Worm (Caenorhabditis elegans) whole organism, L4 larva: ENCODE results near the gene ddx-35.

Experiments
- F26F4.8 ChIP-seq: fragments of 200-800 bp; sonication (Bioruptor generic); conservative IDR thresholded peaks from 2 replicates; pipeline ENCODE4 v1.3.6; 2022; ENCODE audit warnings: missing genetic modification characterization, missing compliant biosample characterization
- F37D6.2 ChIP-seq: sonication (generic microtip); optimal IDR thresholded peaks from 2 replicates; lab custom pipeline; 2016; ENCODE audit warnings: mild to moderate bottlenecking, missing genetic modification characterization, missing compliant biosample characterization
- F44E2.7 ChIP-seq: fragments of 200-800 bp; sonication (Bioruptor generic); IDR thresholded peaks from 2 replicates; pipeline ENCODE4 v2.1.2; 2022; ENCODE audit warnings: missing genetic modification characterization, missing compliant biosample characterization
- F49E8.2 ChIP-seq: sonication (generic microtip); optimal IDR thresholded peaks from 2 replicates; lab custom pipeline; 2016; ENCODE audit warnings: missing compliant biosample characterization, mild to moderate bottlenecking, missing genetic modification characterization, borderline replicate concordance
- R02D3.7 ChIP-seq: fragments of 150-350 bp; sonication (generic microtip); optimal IDR thresholded peaks from 3 replicates; lab custom pipeline; 2014; ENCODE audit warnings: missing biosample characterization, missing genetic modification characterization
- Y5F2A.4 ChIP-seq: fragments of 200-800 bp; sonication (Bioruptor generic); optimal IDR thresholded peaks from 2 replicates; lab custom pipeline; 2018; ENCODE audit warnings: mild to moderate bottlenecking, missing genetic modification characterization, missing compliant biosample characterization
- aha-1 ChIP-seq: fragments of 150-350 bp; peaks from one replicate; lab custom pipeline; 2014; ENCODE audit warnings: missing biosample characterization, missing genetic modification characterization
- aly-2 ChIP-seq: sonication (generic microtip); optimal IDR thresholded peaks from 2 replicates; lab custom pipeline; 2018; ENCODE audit warnings: missing biosample characterization, missing genetic modification characterization
- ama-1 ChIP-seq: fragments of 150-350 bp; optimal IDR thresholded peaks from 2 replicates; lab custom pipeline; 2014; ENCODE audit warnings: inconsistent platforms, mixed read lengths
- arid-1 ChIP-seq: fragments of 200-800 bp; sonication (Bioruptor generic); conservative IDR thresholded peaks from 2 replicates; pipeline ENCODE4 v1.3.6; 2022; ENCODE audit warnings: missing genetic modification reagents, missing genetic modification characterization, missing compliant biosample characterization
- ceh-20 ChIP-seq: fragments of 200-800 bp; sonication (Bioruptor generic); IDR thresholded peaks from 2 replicates; pipeline ENCODE4 v1.3.6; 2022; ENCODE audit warnings: missing genetic modification reagents, missing genetic modification characterization, missing compliant biosample characterization
- ces-1 ChIP-seq: fragments of 150-350 bp; sonication (generic microtip); optimal IDR thresholded peaks from 4 replicates; lab custom pipeline; 2014; ENCODE audit warnings: missing biosample characterization, missing genetic modification reagents, missing genetic modification characterization
- cey-2 ChIP-seq: sonication (generic microtip); optimal IDR thresholded peaks from 3 replicates; lab custom pipeline; 2017; ENCODE audit warnings: missing genetic modification characterization, mild to moderate bottlenecking, missing compliant biosample characterization, antibody characterized with exemption, borderline replicate concordance; ENCODE audit not compliant: insufficient read depth
- daf-12 ChIP-seq: fragments of 150-350 bp; optimal IDR thresholded peaks from 2 replicates; lab custom pipeline; 2014; ENCODE audit warnings: missing biosample characterization, missing genetic modification reagents, missing genetic modification characterization
- daf-19 ChIP-seq: fragments of 200-800 bp; sonication (Bioruptor generic); conservative IDR thresholded peaks from 2 replicates; pipeline ENCODE4 v1.3.6; 2022; ENCODE audit warnings: missing genetic modification characterization, missing compliant biosample characterization
- dmd-6 ChIP-seq: fragments of 200-800 bp; sonication (Bioruptor generic); IDR thresholded peaks from 2 replicates; pipeline ENCODE4 v1.3.6; 2022; ENCODE audit warnings: missing genetic modification reagents, missing genetic modification characterization, missing compliant biosample characterization
- dpl-1 ChIP-seq: fragments of 150-350 bp; optimal IDR thresholded peaks from 2 replicates; lab custom pipeline; 2014; ENCODE audit warnings: missing biosample characterization, missing genetic modification reagents, missing genetic modification characterization
- duxl-1 ChIP-seq: sonication (generic microtip); optimal IDR thresholded peaks from 2 replicates; lab custom pipeline; 2016; ENCODE audit warnings: mild to moderate bottlenecking, missing genetic modification characterization, moderate library complexity, missing compliant biosample characterization; ENCODE audit not compliant: poor library complexity
- dve-1 ChIP-seq: sonication (generic microtip); optimal IDR thresholded peaks from 2 replicates; lab custom pipeline; 2017; ENCODE audit warnings: antibody characterized with exemption, mild to moderate bottlenecking, missing genetic modification characterization, missing compliant biosample characterization; ENCODE audit not compliant: insufficient read depth
- gei-8 ChIP-seq: fragments of 200-800 bp; sonication (Bioruptor generic); optimal IDR thresholded peaks from 2 replicates; lab custom pipeline; 2018; ENCODE audit warnings: mild to moderate bottlenecking, missing genetic modification characterization, missing compliant biosample characterization
- hif-1 ChIP-seq, 2 experiments: sonication (generic microtip); optimal IDR thresholded peaks; 2 replicates each; lab custom pipeline; 2016 to 2017; ENCODE audit warnings: missing compliant biosample characterization in 2 of 2, missing genetic modification characterization in 2 of 2, missing genetic modification reagents in 2 of 2, missing genotype in 2 of 2, mild to moderate bottlenecking in 1 of 2
- hlh-30 ChIP-seq: sonication (generic microtip); optimal IDR thresholded peaks from 2 replicates; lab custom pipeline; 2017; ENCODE audit warnings: antibody characterized with exemption, mild to moderate bottlenecking, missing genetic modification characterization, missing compliant biosample characterization; ENCODE audit not compliant: insufficient read depth
- hmg-1.1 ChIP-seq: fragments of 200-800 bp; sonication (Bioruptor generic); IDR thresholded peaks from 2 replicates; pipeline ENCODE4 v1.3.6; 2022; ENCODE audit warnings: missing genetic modification reagents, missing genetic modification characterization, missing compliant biosample characterization
- lim-7 ChIP-seq: fragments of 200-800 bp; sonication (Bioruptor generic); IDR thresholded peaks from 2 replicates; pipeline ENCODE4 v1.3.6; 2022; ENCODE audit warnings: missing genetic modification characterization, missing compliant biosample characterization
- lin-1 ChIP-seq: fragments of 200-800 bp; sonication (Bioruptor generic); IDR thresholded peaks from 2 replicates; pipeline ENCODE4 v1.3.6; 2022; ENCODE audit warnings: missing genetic modification reagents, missing genetic modification characterization, missing compliant biosample characterization
- lin-13 ChIP-seq: fragments of 150-350 bp; optimal IDR thresholded peaks from 2 replicates; lab custom pipeline; 2014; ENCODE audit warnings: missing biosample characterization, missing genetic modification reagents, missing genetic modification characterization
- lin-29 ChIP-seq: fragments of 200-800 bp; sonication (Bioruptor generic); IDR thresholded peaks from 2 replicates; pipeline ENCODE4 v1.3.6; 2022; ENCODE audit warnings: missing genetic modification reagents, missing genetic modification characterization, missing compliant biosample characterization
- lin-38 ChIP-seq: fragments of 200-800 bp; sonication (Bioruptor generic); IDR thresholded peaks from 2 replicates; pipeline ENCODE4 v1.3.6; 2022; ENCODE audit warnings: missing genetic modification reagents, missing genetic modification characterization, missing compliant biosample characterization
- lsy-2 ChIP-seq, 2 experiments: fragments of 150-350 bp in 1 of 2; sonication (generic microtip) in 1 of 2; optimal IDR thresholded peaks; 2 replicates each; lab custom pipeline; 2014 to 2017; ENCODE audit warnings: missing biosample characterization in 2 of 2, missing genetic modification characterization in 2 of 2
- mep-1 ChIP-seq: fragments of 150-350 bp; sonication (generic microtip); optimal IDR thresholded peaks from 3 replicates; lab custom pipeline; 2014; ENCODE audit warnings: missing biosample characterization, missing genetic modification characterization
- mes-2 ChIP-seq: sonication (generic microtip); optimal IDR thresholded peaks from 2 replicates; lab custom pipeline; 2016; ENCODE audit warnings: missing genotype, mild to moderate bottlenecking, missing genetic modification characterization, missing compliant biosample characterization; ENCODE audit not compliant: poor library complexity, severe bottlenecking
- mxl-3 ChIP-seq: fragments of 200-800 bp; sonication (Bioruptor generic); optimal IDR thresholded peaks from 2 replicates; lab custom pipeline; 2018; ENCODE audit warnings: mild to moderate bottlenecking, missing genetic modification characterization, missing compliant biosample characterization
- nhr-6 ChIP-seq: fragments of 150-350 bp; optimal IDR thresholded peaks from 2 replicates; lab custom pipeline; 2014; ENCODE audit warnings: missing biosample characterization, missing genetic modification characterization
- nhr-77 ChIP-seq: fragments of 150-350 bp; optimal IDR thresholded peaks from 2 replicates; lab custom pipeline; 2014; ENCODE audit warnings: missing biosample characterization, missing genetic modification characterization
- pha-4 ChIP-seq, 2 experiments: fragments of 150-350 bp in 1 of 2; fragments of 200-800 bp in 1 of 2; sonication (Bioruptor generic) in 1 of 2; IDR thresholded peaks in 1 of 2; optimal IDR thresholded peaks in 1 of 2; 2 replicates each; pipeline versions ENCODE4 v1.3.6 to Lab custom; 2014 to 2022; ENCODE audit warnings: missing genetic modification characterization in 2 of 2, missing genetic modification reagents in 2 of 2, missing biosample characterization in 1 of 2, missing compliant biosample characterization in 1 of 2
- pqm-1 ChIP-seq: sonication (generic microtip); optimal IDR thresholded peaks from 2 replicates; lab custom pipeline; 2017; ENCODE audit warnings: missing biosample characterization, missing genetic modification characterization
- rbr-2 ChIP-seq: sonication (generic microtip); optimal IDR thresholded peaks from 2 replicates; lab custom pipeline; 2016; ENCODE audit warnings: missing genotype, missing genetic modification characterization, missing compliant biosample characterization
- saeg-2 ChIP-seq: fragments of 200-800 bp; sonication (Bioruptor generic); IDR thresholded peaks from 2 replicates; pipeline ENCODE4 v1.3.6; 2022; ENCODE audit warnings: missing genetic modification reagents, missing genetic modification characterization, missing compliant biosample characterization
- sdz-12 ChIP-seq: fragments of 200-800 bp; sonication (Bioruptor generic); optimal IDR thresholded peaks from 2 replicates; lab custom pipeline; 2018; ENCODE audit warnings: mild to moderate bottlenecking, missing genetic modification characterization, missing compliant biosample characterization
- set-16 ChIP-seq: fragments of 200-800 bp; sonication (Bioruptor generic); IDR thresholded peaks from 2 replicates; pipeline ENCODE4 v1.3.6; 2022; ENCODE audit warnings: missing genetic modification reagents, missing genetic modification characterization, missing compliant biosample characterization
- skn-1 ChIP-seq: fragments of 150-350 bp; optimal IDR thresholded peaks from 2 replicates; lab custom pipeline; 2014; ENCODE audit warnings: missing biosample characterization, missing genetic modification characterization
- snpc-4 ChIP-seq: fragments of 150-350 bp; optimal IDR thresholded peaks from 2 replicates; lab custom pipeline; 2014; ENCODE audit warnings: missing biosample characterization, missing genetic modification characterization
- spr-1 ChIP-seq: sonication (generic microtip); optimal IDR thresholded peaks from 2 replicates; lab custom pipeline; 2016; ENCODE audit warnings: mild to moderate bottlenecking, missing genetic modification characterization, missing compliant biosample characterization
- spr-3 ChIP-seq: fragments of 200-800 bp; sonication (Bioruptor generic); optimal IDR thresholded peaks from 2 replicates; lab custom pipeline; 2018; ENCODE audit warnings: mild to moderate bottlenecking, missing genetic modification characterization, missing compliant biosample characterization
- tra-1 ChIP-seq: fragments of 200-800 bp; sonication (Bioruptor generic); IDR thresholded peaks from 2 replicates; pipeline ENCODE4 v1.3.6; 2022; ENCODE audit warnings: missing genetic modification reagents, missing genetic modification characterization, missing compliant biosample characterization
- unc-39 ChIP-seq: sonication (generic microtip); optimal IDR thresholded peaks from 2 replicates; lab custom pipeline; 2017; ENCODE audit warnings: missing biosample characterization, missing genetic modification characterization
- zag-1 ChIP-seq: fragments of 150-350 bp; optimal IDR thresholded peaks from 2 replicates; lab custom pipeline; 2014; ENCODE audit warnings: missing biosample characterization, missing genetic modification characterization
- zfp-2 ChIP-seq: sonication (generic microtip); optimal IDR thresholded peaks from 2 replicates; lab custom pipeline; 2016; ENCODE audit warnings: mild to moderate bottlenecking, missing genetic modification characterization, missing compliant biosample characterization
- zip-11 ChIP-seq: fragments of 200-800 bp; sonication (Bioruptor generic); IDR thresholded peaks from 2 replicates; pipeline ENCODE4 v1.3.6; 2022; ENCODE audit warnings: missing genetic modification characterization, missing compliant biosample characterization
- ztf-11 ChIP-seq: fragments of 150-350 bp; optimal IDR thresholded peaks from 2 replicates; lab custom pipeline; 2014; ENCODE audit warnings: missing biosample characterization, missing genetic modification characterization

Gene ddx-35

DNA sequence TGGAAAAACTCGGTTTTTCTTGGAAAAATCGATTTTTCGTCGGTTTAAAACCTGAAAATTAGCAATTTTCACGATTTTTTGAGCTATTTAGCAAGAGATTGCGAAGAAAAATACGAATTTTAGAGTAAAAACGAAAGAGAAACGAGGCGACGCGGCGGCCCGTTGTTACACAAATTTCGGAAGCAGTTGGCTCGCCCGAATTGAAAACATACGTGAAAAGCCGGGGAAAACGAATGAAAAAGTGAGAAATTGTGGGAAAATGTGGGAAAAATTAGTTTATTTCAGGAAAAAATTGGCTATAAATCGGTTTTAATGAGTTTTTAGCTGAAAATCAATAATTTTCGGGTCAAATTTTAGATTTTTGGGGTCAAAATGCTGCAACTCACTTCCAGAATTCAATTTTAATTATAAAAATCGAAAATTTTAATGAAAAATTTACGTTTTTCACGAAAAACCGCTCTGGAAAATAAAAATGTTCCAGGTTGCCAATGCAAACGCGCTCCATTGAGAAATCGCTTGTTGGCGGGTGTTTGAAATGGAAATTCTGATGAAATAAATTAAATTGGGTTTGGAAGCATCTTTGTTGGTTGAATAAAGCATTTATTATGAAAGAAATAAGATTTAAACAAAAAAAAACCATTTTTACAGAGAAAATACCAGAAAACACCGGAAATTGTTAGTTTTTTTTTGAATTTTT is 21.3 kb downstream of the ddx-35 start, which contains the start of gene snf-6:
TSS of gene snf-6 (minus strand) at position 51 of the 697 bp plus-strand sequence.
- peak; percentile 61 for TF ChIP-seq mes-2 (tag; lab: Kevin White, UChicago)
- TF ChIP-seq zag-1 (tag; lab: Kevin White, UChicago), result no peak
- no peak for TF ChIP-seq ces-1 (GFP tag; lab: Kevin White, UChicago)
- no peak for TF ChIP-seq cey-2 (tag; lab: Kevin White, UChicago)
- no peak for TF ChIP-seq F44E2.7
- peak; percentile 32 for TF ChIP-seq dve-1 (tag; lab: Kevin White, UChicago)
- TF ChIP-seq ceh-20 (GFP tag; lab: Robert Waterston, UW), result no peak
- no peak for TF ChIP-seq ztf-11
- TF ChIP-seq mep-1 (tag; lab: Kevin White, UChicago), result peak; percentile 16
- TF ChIP-seq Y5F2A.4 (GFP tag; lab: Kevin White, UChicago), result no peak
- no peak for TF ChIP-seq duxl-1 (tag; lab: Kevin White, UChicago)
- no peak for TF ChIP-seq mxl-3 (GFP tag; lab: Kevin White, UChicago)
- no peak for TF ChIP-seq F49E8.2 (tag; lab: Kevin White, UChicago)
- TF ChIP-seq pha-4 (GFP tag; IDR thresholded peaks at IDR 0.05; lab: Robert Waterston, UW), result no peak
- no peak for TF ChIP-seq pha-4 (tag; optimal IDR thresholded peaks at IDR 0.05; lab: Kevin White, UChicago)
- TF ChIP-seq unc-39, result no peak
- no peak for TF ChIP-seq aha-1 (tag; lab: Kevin White, UChicago)
- TF ChIP-seq zfp-2 (tag; lab: Kevin White, UChicago), result no peak
- TF ChIP-seq lin-29, result no peak
- no peak for TF ChIP-seq F37D6.2 (tag; lab: Kevin White, UChicago)
- TF ChIP-seq set-16 (GFP tag; lab: Robert Waterston, UW), result no peak
- TF ChIP-seq lim-7 (GFP tag; lab: Robert Waterston, UW), result no peak
- no peak for TF ChIP-seq ama-1
- peak; percentile 10 for TF ChIP-seq nhr-77 (tag; lab: Kevin White, UChicago)
- no peak for TF ChIP-seq lin-1 (GFP tag; lab: Robert Waterston, UW)
- peak; percentile 96 for TF ChIP-seq lin-38
- TF ChIP-seq daf-19 (GFP tag; lab: Robert Waterston, UW), result no peak
- TF ChIP-seq gei-8 (GFP tag; lab: Kevin White, UChicago), result no peak
- TF ChIP-seq saeg-2 (GFP tag; lab: Robert Waterston, UW), result no peak
- no peak for TF ChIP-seq hlh-30 (tag; lab: Kevin White, UChicago)
- no peak for TF ChIP-seq skn-1
- peak in 1 of 2 experiments; percentile 55 for TF ChIP-seq lsy-2 (tag; optimal IDR thresholded peaks at IDR 0.05; lab: Kevin White, UChicago)
- TF ChIP-seq pqm-1 (tag; lab: Kevin White, UChicago), result no peak
- TF ChIP-seq R02D3.7 (tag; lab: Kevin White, UChicago), result no peak
- no peak for TF ChIP-seq tra-1 (GFP tag; lab: Robert Waterston, UW)
- TF ChIP-seq nhr-6 (tag; lab: Kevin White, UChicago), result peak; percentile 15
- TF ChIP-seq spr-1 (tag; lab: Kevin White, UChicago), result no peak
- no peak for TF ChIP-seq F26F4.8
- no peak for TF ChIP-seq aly-2 (tag; lab: Kevin White, UChicago)
- TF ChIP-seq snpc-4 (tag; lab: Kevin White, UChicago), result no peak
- TF ChIP-seq arid-1 (GFP tag; lab: Robert Waterston, UW), result no peak
- TF ChIP-seq spr-3 (GFP tag; lab: Kevin White, UChicago), result no peak
- TF ChIP-seq sdz-12 (GFP tag; lab: Kevin White, UChicago), result no peak
- no peak for TF ChIP-seq daf-12 (tag; lab: Kevin White, UChicago)
- TF ChIP-seq zip-11 (GFP tag; lab: Robert Waterston, UW), result no peak
- TF ChIP-seq dpl-1 (GFP tag; lab: Kevin White, UChicago), result peak; percentile 87
- TF ChIP-seq rbr-2, result no peak
- TF ChIP-seq hmg-1.1 (GFP tag; lab: Robert Waterston, UW), result 0 out of 2 replicates have a peak, but pooled peaks have one; percentile 11
- no peak for TF ChIP-seq dmd-6
- TF ChIP-seq lin-13, result peak; percentile 52
- no peak for TF ChIP-seq hif-1 (tag; optimal IDR thresholded peaks at IDR 0.05; lab: Kevin White, UChicago)
